Fruit fly (Drosophila melanogaster) S2 (cell line): ENCODE results near the gene CG14854.

Experiments
- CG8478 ChIP-seq: fragments of >200 bp; optimal IDR thresholded peaks from 2 replicates; lab custom pipeline; 2018
- CTCF ChIP-seq, 2 experiments: fragments of >200 bp; optimal IDR thresholded peaks; 2 replicates each; lab custom pipeline; 2018

DNA sequence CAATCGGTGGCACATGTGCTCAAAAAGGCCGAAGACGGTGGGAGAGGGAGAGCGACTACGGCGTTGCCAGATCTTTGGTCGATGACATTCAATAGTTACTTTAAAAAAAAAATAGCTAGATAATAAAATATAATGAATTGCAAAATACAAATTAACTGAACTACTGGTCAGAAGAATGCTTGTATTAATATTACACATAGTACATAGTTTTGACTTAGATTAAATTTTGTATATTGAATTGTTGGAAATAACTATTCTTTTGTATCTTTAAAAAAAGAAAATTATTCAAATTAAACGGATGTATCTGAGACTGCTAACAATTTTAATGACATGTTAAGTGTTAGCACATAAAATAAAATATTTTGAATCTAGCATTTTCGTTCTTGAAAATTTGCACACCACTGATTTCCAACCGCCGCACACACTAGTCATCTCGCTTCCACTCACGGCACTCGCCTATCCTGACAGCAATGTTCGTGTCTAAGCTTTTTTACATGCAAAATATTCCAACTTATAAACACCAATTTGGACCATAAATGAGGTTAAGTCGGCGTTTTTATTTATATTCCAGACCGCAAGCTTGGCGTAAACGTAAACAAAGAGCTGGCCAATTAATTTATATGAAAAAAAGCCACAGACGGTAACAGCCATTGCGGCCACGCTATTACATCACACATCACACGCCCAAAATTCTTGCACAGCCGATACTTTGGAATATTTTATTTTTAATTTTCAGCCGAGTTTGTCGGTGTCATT is 15.3 kb upstream of the CG14854 start:
- TF ChIP-seq CTCF (optimal IDR thresholded peaks at IDR 0.05; lab: Kevin White, UChicago), result no peak
- TF ChIP-seq CG8478, result no peak
